Worm (Caenorhabditis elegans): ENCODE results near the gene F47B8.1.

DNA sequence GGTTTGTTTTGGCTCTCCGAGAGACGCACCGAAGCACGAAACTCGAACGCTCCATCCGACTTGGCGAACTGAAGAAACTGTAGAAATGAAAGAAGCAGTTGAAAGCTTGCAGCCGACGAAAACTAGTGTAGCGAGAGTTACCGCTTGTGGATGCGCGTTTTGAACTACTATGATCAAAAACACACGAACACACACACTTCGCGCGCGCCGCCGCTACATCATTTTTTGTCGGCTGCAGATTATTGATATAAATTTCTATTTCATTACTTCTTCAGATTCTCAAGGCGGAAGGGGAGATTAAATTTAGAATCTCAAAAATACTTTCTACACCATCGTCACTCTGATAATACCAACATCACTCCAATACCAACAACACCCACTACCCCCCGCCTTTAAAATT, 47.8 kb upstream of the F47B8.1 start:
- no peak for TF ChIP-seq ztf-11 (tag; optimal IDR thresholded peaks at IDR 0.05)
- TF ChIP-seq F16B12.6 (tag; optimal IDR thresholded peaks at IDR 0.05) = no peak
- no peak for TF ChIP-seq lin-39 (tag; optimal IDR thresholded peaks at IDR 0.05)
- TF ChIP-seq elt-2 (tag; optimal IDR thresholded peaks at IDR 0.05) = no peak
- TF ChIP-seq unc-130 (tag; optimal IDR thresholded peaks at IDR 0.05) = no peak
- no peak for TF ChIP-seq nhr-47 (tag; optimal IDR thresholded peaks at IDR 0.05)
- no peak for TF ChIP-seq pag-3 (tag; optimal IDR thresholded peaks at IDR 0.05; ENCODE audit: borderline replicate concordance, insufficient read depth)
- TF ChIP-seq unc-62 (GFP tag; optimal IDR thresholded peaks at IDR 0.05) = no peak
- no peak for TF ChIP-seq elt-3 (tag; optimal IDR thresholded peaks at IDR 0.05)
